Worm (Caenorhabditis elegans) whole organism, L2 larva: ENCODE results near the gene C18D11.1.

Source experiments
- C34F6.9 ChIP-seq: fragments of 150-350 bp; optimal IDR thresholded peaks from 2 replicates; lab custom pipeline; 2014; ENCODE audit warnings: missing biosample characterization, missing genetic modification characterization
- F13H6.1 ChIP-seq: sonication (generic microtip); optimal IDR thresholded peaks from 2 replicates; lab custom pipeline; 2016; ENCODE audit warnings: missing genetic modification characterization, missing compliant biosample characterization
- R02D3.7 ChIP-seq: fragments of 150-350 bp; optimal IDR thresholded peaks from 2 replicates; lab custom pipeline; 2014; ENCODE audit warnings: missing biosample characterization, missing genetic modification characterization
- Y55F3AM.14 ChIP-seq: fragments of 200-800 bp; sonication (Bioruptor generic); optimal IDR thresholded peaks from 2 replicates; lab custom pipeline; 2018; ENCODE audit warnings: mild to moderate bottlenecking, missing genetic modification characterization, missing compliant biosample characterization
- ZK546.5 ChIP-seq: sonication (generic microtip); optimal IDR thresholded peaks from 2 replicates; lab custom pipeline; 2017; ENCODE audit warnings: missing biosample characterization, missing genetic modification characterization
- alr-1 ChIP-seq: fragments of 150-350 bp; optimal IDR thresholded peaks from 2 replicates; lab custom pipeline; 2014; ENCODE audit warnings: missing biosample characterization, missing genetic modification characterization
- aly-2 ChIP-seq: fragments of 150-350 bp; optimal IDR thresholded peaks from 2 replicates; lab custom pipeline; 2014; ENCODE audit warnings: missing biosample characterization, missing genetic modification characterization
- ama-1 ChIP-seq: fragments of 150-350 bp; optimal IDR thresholded peaks from 2 replicates; lab custom pipeline; 2018; ENCODE audit warnings: inconsistent platforms
- blmp-1 ChIP-seq: sonication (generic microtip); optimal IDR thresholded peaks from 2 replicates; lab custom pipeline; 2017; ENCODE audit warnings: missing genetic modification characterization, mild to moderate bottlenecking, missing compliant biosample characterization, antibody characterized with exemption, moderate library complexity; ENCODE audit not compliant: insufficient read depth
- ceh-16 ChIP-seq: fragments of 150-350 bp; optimal IDR thresholded peaks from 2 replicates; lab custom pipeline; 2014; ENCODE audit warnings: missing biosample characterization, missing genetic modification characterization
- ceh-82 ChIP-seq: fragments of 150-350 bp; optimal IDR thresholded peaks from 2 replicates; lab custom pipeline; 2014; ENCODE audit warnings: missing biosample characterization, missing genetic modification characterization
- crh-2 ChIP-seq: sonication (generic microtip); optimal IDR thresholded peaks from 2 replicates; lab custom pipeline; 2017; ENCODE audit warnings: missing biosample characterization, missing genetic modification characterization
- dmd-4 ChIP-seq: sonication (generic microtip); optimal IDR thresholded peaks from 2 replicates; lab custom pipeline; 2017; ENCODE audit warnings: missing biosample characterization, missing genetic modification characterization
- egl-27 ChIP-seq: sonication (generic microtip); optimal IDR thresholded peaks from 3 replicates; lab custom pipeline; 2017; ENCODE audit warnings: missing biosample characterization, missing genetic modification reagents, missing genetic modification characterization
- elt-1 ChIP-seq: fragments of 150-350 bp; optimal IDR thresholded peaks from 2 replicates; lab custom pipeline; 2014; ENCODE audit warnings: missing biosample characterization, missing genetic modification characterization
- elt-3 ChIP-seq: sonication (generic microtip); optimal IDR thresholded peaks from 2 replicates; lab custom pipeline; 2017; ENCODE audit warnings: missing biosample characterization, missing genetic modification characterization
- fos-1 ChIP-seq: fragments of 150-350 bp; optimal IDR thresholded peaks from 2 replicates; lab custom pipeline; 2014; ENCODE audit warnings: missing biosample characterization, missing genetic modification characterization
- gmeb-1 ChIP-seq: fragments of 150-350 bp; optimal IDR thresholded peaks from 2 replicates; lab custom pipeline; 2014; ENCODE audit warnings: missing biosample characterization, missing genetic modification characterization
- lin-11 ChIP-seq: fragments of 150-350 bp; sonication (generic microtip); optimal IDR thresholded peaks from 2 replicates; lab custom pipeline; 2014; ENCODE audit warnings: missing biosample characterization, missing genetic modification characterization, inconsistent platforms, mixed read lengths
- lin-13 ChIP-seq: fragments of 150-350 bp; optimal IDR thresholded peaks from 2 replicates; lab custom pipeline; 2014; ENCODE audit warnings: missing biosample characterization, missing genetic modification reagents, missing genetic modification characterization
- lin-39 ChIP-seq: fragments of 150-350 bp; optimal IDR thresholded peaks from 2 replicates; lab custom pipeline; 2014; ENCODE audit warnings: missing biosample characterization, missing genetic modification reagents, missing genetic modification characterization
- lsy-2 ChIP-seq, 2 experiments: fragments of 150-350 bp in 1 of 2; sonication (generic microtip) in 1 of 2; optimal IDR thresholded peaks; 2 replicates each; lab custom pipeline; 2014 to 2017; ENCODE audit warnings: missing biosample characterization in 2 of 2, missing genetic modification characterization in 2 of 2
- mab-5 ChIP-seq: fragments of 150-350 bp; optimal IDR thresholded peaks from 2 replicates; lab custom pipeline; 2014; ENCODE audit warnings: missing biosample characterization, missing genetic modification characterization
- mbf-1 ChIP-seq: sonication (generic microtip); optimal IDR thresholded peaks from 2 replicates; lab custom pipeline; 2017; ENCODE audit warnings: missing biosample characterization, missing genetic modification characterization
- mdl-1 ChIP-seq, 2 experiments: fragments of 150-350 bp in 1 of 2; sonication (generic microtip) in 1 of 2; optimal IDR thresholded peaks; 2 replicates each; lab custom pipeline; 2017; ENCODE audit warnings: missing biosample characterization in 2 of 2, missing genetic modification characterization in 2 of 2
- nhr-10 ChIP-seq: sonication (generic microtip); optimal IDR thresholded peaks from 2 replicates; lab custom pipeline; 2017; ENCODE audit warnings: missing biosample characterization, missing genetic modification characterization
- nhr-11 ChIP-seq: fragments of 150-350 bp; optimal IDR thresholded peaks from 2 replicates; lab custom pipeline; 2014; ENCODE audit warnings: missing biosample characterization, missing genetic modification characterization
- nhr-12 ChIP-seq: fragments of 150-350 bp; optimal IDR thresholded peaks from 2 replicates; lab custom pipeline; 2014; ENCODE audit warnings: missing biosample characterization, missing genetic modification characterization
- nhr-129 ChIP-seq: fragments of 150-350 bp; optimal IDR thresholded peaks from 2 replicates; lab custom pipeline; 2014; ENCODE audit warnings: missing biosample characterization, missing genetic modification characterization
- nhr-21 ChIP-seq: fragments of 150-350 bp; optimal IDR thresholded peaks from 2 replicates; lab custom pipeline; 2014; ENCODE audit warnings: missing biosample characterization, missing genetic modification characterization
- nhr-23 ChIP-seq: fragments of 150-350 bp; optimal IDR thresholded peaks from 2 replicates; lab custom pipeline; 2014; ENCODE audit warnings: missing biosample characterization, missing genetic modification reagents, missing genetic modification characterization
- nhr-237 ChIP-seq: fragments of 150-350 bp; optimal IDR thresholded peaks from 2 replicates; lab custom pipeline; 2014; ENCODE audit warnings: missing biosample characterization, missing genetic modification characterization
- nhr-25 ChIP-seq: fragments of 150-350 bp; sonication (generic microtip); optimal IDR thresholded peaks from 3 replicates; lab custom pipeline; 2014; ENCODE audit warnings: missing biosample characterization, missing genetic modification characterization
- nhr-6 ChIP-seq: fragments of 150-350 bp; optimal IDR thresholded peaks from 2 replicates; lab custom pipeline; 2014; ENCODE audit warnings: missing biosample characterization, missing genetic modification characterization
- nhr-77 ChIP-seq: fragments of 150-350 bp; optimal IDR thresholded peaks from 2 replicates; lab custom pipeline; 2014; ENCODE audit warnings: missing biosample characterization, missing genetic modification characterization
- peb-1 ChIP-seq: fragments of 150-350 bp; optimal IDR thresholded peaks from 2 replicates; lab custom pipeline; 2014; ENCODE audit warnings: missing biosample characterization, missing genetic modification characterization
- sem-4 ChIP-seq: fragments of 150-350 bp; optimal IDR thresholded peaks from 2 replicates; lab custom pipeline; 2014; ENCODE audit warnings: missing biosample characterization, missing genetic modification reagents, missing genetic modification characterization
- skn-1 ChIP-seq: sonication (generic microtip); optimal IDR thresholded peaks from 2 replicates; lab custom pipeline; 2017; ENCODE audit warnings: missing biosample characterization, missing genetic modification characterization
- sma-3 ChIP-seq: sonication (generic microtip); optimal IDR thresholded peaks from 2 replicates; lab custom pipeline; 2016; ENCODE audit warnings: missing genetic modification reagents, missing genetic modification characterization, missing compliant biosample characterization
- snpc-4 ChIP-seq: fragments of 150-350 bp; optimal IDR thresholded peaks from 2 replicates; lab custom pipeline; 2014; ENCODE audit warnings: missing biosample characterization, missing genetic modification characterization
- unc-39 ChIP-seq: fragments of 150-350 bp; optimal IDR thresholded peaks from 2 replicates; lab custom pipeline; 2014; ENCODE audit warnings: missing biosample characterization, missing genetic modification characterization
- unc-55 ChIP-seq: fragments of 150-350 bp; sonication (generic microtip); optimal IDR thresholded peaks from 3 replicates; lab custom pipeline; 2014; ENCODE audit warnings: missing biosample characterization, missing genetic modification reagents, missing genetic modification characterization
- unc-62 ChIP-seq: fragments of 150-350 bp; optimal IDR thresholded peaks from 2 replicates; lab custom pipeline; 2014; ENCODE audit warnings: missing biosample characterization, missing genetic modification reagents, missing genetic modification characterization
- zag-1 ChIP-seq: fragments of 150-350 bp; optimal IDR thresholded peaks from 2 replicates; lab custom pipeline; 2014; ENCODE audit warnings: missing biosample characterization, missing genetic modification characterization
- ztf-1 ChIP-seq: fragments of 200-800 bp; sonication (Bioruptor generic); conservative IDR thresholded peaks from 2 replicates; pipeline ENCODE4 v1.3.6; 2022; ENCODE audit warnings: missing genetic modification characterization, missing compliant biosample characterization
- ztf-11 ChIP-seq: sonication (generic microtip); optimal IDR thresholded peaks from 2 replicates; lab custom pipeline; 2017; ENCODE audit warnings: missing biosample characterization, missing genetic modification characterization
- ztf-4 ChIP-seq: fragments of 150-350 bp; optimal IDR thresholded peaks from 2 replicates; lab custom pipeline; 2014; ENCODE audit warnings: missing biosample characterization, missing genetic modification characterization

The C18D11.1 gene

ce11 chrIII:11824088-11824487 is 7.7 kb downstream of the C18D11.1 start:
- TF ChIP-seq nhr-237 (no peak), ztf-4 (tag; lab: Kevin White, UChicago) (no peak), dmd-4 (no peak), zag-1 (tag; lab: Kevin White, UChicago) (no peak)

- TF ChIP-seq zag-1 (tag; lab: Kevin White, UChicago) (no peak), aly-2 (no peak), lsy-2 (tag; optimal IDR thresholded peaks at IDR 0.05; lab: Kevin White, UChicago) (no peak), lin-13 (GFP tag; lab: Kevin White, UChicago) (no peak), elt-3 (no peak), unc-55 (no peak), nhr-77 (tag; lab: Kevin White, UChicago) (no peak), nhr-25 (tag; lab: Kevin White, UChicago) (no peak), ztf-4 (tag; lab: Kevin White, UChicago) (no peak), snpc-4 (tag; lab: Kevin White, UChicago) (no peak), nhr-21 (tag; lab: Kevin White, UChicago) (no peak), ama-1 (lab: Kevin White, UChicago) (no peak), egl-27 (no peak), nhr-23 (tag; lab: Kevin White, UChicago) (no peak), lin-39 (tag; lab: Kevin White, UChicago) (no peak), ceh-82 (tag; lab: Kevin White, UChicago) (no peak), unc-62 (GFP tag; lab: Kevin White, UChicago) (no peak), skn-1 (tag; lab: Kevin White, UChicago) (no peak), sma-3 (GFP tag; lab: Kevin White, UChicago) (no peak), mbf-1 (tag; lab: Kevin White, UChicago) (no peak)
These were observed 8.2 kb downstream of the C18D11.1 start for ce11 chrIII:11824580-11824979.

- TF ChIP-seq ZK546.5 (tag; lab: Kevin White, UChicago) (no peak), lsy-2 (tag; optimal IDR thresholded peaks at IDR 0.05; lab: Kevin White, UChicago) (peak; percentile 36 to 85), aly-2 (no peak), ceh-16 (tag; lab: Kevin White, UChicago) (no peak), crh-2 (tag; lab: Kevin White, UChicago) (peak; percentile 74), nhr-25 (tag; lab: Kevin White, UChicago) (peak; percentile 21), ztf-4 (tag; lab: Kevin White, UChicago) (no peak), C34F6.9 (tag; lab: Kevin White, UChicago) (peak; percentile 87), elt-1 (no peak), sma-3 (GFP tag; lab: Kevin White, UChicago) (peak; percentile 53), peb-1 (tag; lab: Kevin White, UChicago) (no peak), ama-1 (lab: Kevin White, UChicago) (no peak), dmd-4 (no peak), egl-27 (no peak), fos-1 (tag; lab: Kevin White, UChicago) (peak; percentile 48), mdl-1 (tag; optimal IDR thresholded peaks at IDR 0.05; lab: Kevin White, UChicago) (peak in 1 of 2 experiments; percentile 78), lin-39 (tag; lab: Kevin White, UChicago) (no peak), sem-4 (tag; lab: Kevin White, UChicago) (peak; percentile 84), nhr-12 (tag; lab: Kevin White, UChicago) (no peak), alr-1 (tag; lab: Kevin White, UChicago) (no peak), nhr-10 (no peak), unc-62 (GFP tag; lab: Kevin White, UChicago) (no peak), nhr-23 (tag; lab: Kevin White, UChicago) (no peak), mab-5 (tag; lab: Kevin White, UChicago) (peak; percentile 22), R02D3.7 (no peak), nhr-77 (tag; lab: Kevin White, UChicago) (no peak), Y55F3AM.14 (GFP tag; lab: Kevin White, UChicago) (no peak), ztf-11 (tag; lab: Kevin White, UChicago) (no peak), ceh-82 (tag; lab: Kevin White, UChicago) (no peak), blmp-1 (tag; lab: Kevin White, UChicago) (no peak), unc-39 (tag; lab: Kevin White, UChicago) (no peak), elt-3 (no peak), snpc-4 (tag; lab: Kevin White, UChicago) (peak; percentile 3), gmeb-1 (tag; lab: Kevin White, UChicago) (peak; percentile 35), ztf-1 (no peak), lin-13 (GFP tag; lab: Kevin White, UChicago) (peak; percentile 51), zag-1 (tag; lab: Kevin White, UChicago) (peak; percentile 13), nhr-11 (tag; lab: Kevin White, UChicago) (no peak), nhr-21 (tag; lab: Kevin White, UChicago) (no peak), mbf-1 (tag; lab: Kevin White, UChicago) (no peak), nhr-237 (no peak), nhr-6 (no peak), skn-1 (tag; lab: Kevin White, UChicago) (no peak), F13H6.1 (tag; lab: Kevin White, UChicago) (peak; percentile 38), lin-11 (tag; lab: Kevin White, UChicago) (peak; percentile 49), nhr-129 (tag; lab: Kevin White, UChicago) (peak; percentile 43), unc-55 (peak; percentile 85)
These were observed 9.3 kb downstream of the C18D11.1 start for ce11 chrIII:11825654-11826053.
